Worm (Caenorhabditis elegans) whole organism, L4/young adult: ENCODE measurements around the gene pgp-9.

ENCODE experiments used
- W03F9.2 ChIP-seq: fragments of 150-350 bp; optimal IDR thresholded peaks from 2 replicates; lab custom pipeline; 2014; ENCODE audit warnings: missing biosample characterization, missing genetic modification characterization
- dao-5 ChIP-seq: sonication (generic microtip); optimal IDR thresholded peaks from 2 replicates; lab custom pipeline; 2016; ENCODE audit warnings: missing genotype, missing genetic modification characterization, moderate library complexity, missing compliant biosample characterization
- him-1 ChIP-seq: sonication (generic microtip); optimal IDR thresholded peaks from 2 replicates; lab custom pipeline; 2016; ENCODE audit warnings: missing genotype, missing genetic modification reagents, missing genetic modification characterization, missing compliant biosample characterization

The pgp-9 gene

ce11 chrV:17755592-17755991, at the start of gene pgp-9:
Gene pgp-9 (plus strand): TSS chrV:17755892.
- TF ChIP-seq dao-5: no peak
- no peak for TF ChIP-seq W03F9.2
- TF ChIP-seq him-1 (tag; lab: Kevin White, UChicago): no peak

- no peak for TF ChIP-seq him-1 (tag; lab: Kevin White, UChicago)
- TF ChIP-seq W03F9.2: no peak
- no peak for TF ChIP-seq dao-5
Observed at ce11 chrV:17706217-17706806, 49.4 kb upstream of the pgp-9 start.

ce11 chrV:17707022-17707421, 48.7 kb upstream of the pgp-9 start, which contains the start of gene srh-31:
Gene srh-31 (plus strand): TSS chrV:17707322.
- TF ChIP-seq dao-5 (no peak), him-1 (tag; lab: Kevin White, UChicago) (no peak), W03F9.2 (no peak)

ce11 chrV:17712349-17712748, 43.3 kb upstream of the pgp-9 start:
- TF ChIP-seq dao-5: no peak
- no peak for TF ChIP-seq him-1 (tag; lab: Kevin White, UChicago)
- TF ChIP-seq W03F9.2: no peak

- no peak for TF ChIP-seq W03F9.2
- TF ChIP-seq him-1 (tag; lab: Kevin White, UChicago): no peak
- no peak for TF ChIP-seq dao-5
Observed at ce11 chrV:17714330-17714729, 41.4 kb upstream of the pgp-9 start, which contains the start of gene twk-33. Gene twk-33 (minus strand): TSS chrV:17714377.

ce11 chrV:17718647-17719046, 37.0 kb upstream of the pgp-9 start, which contains the start of gene str-77:
Gene str-77 (plus strand): TSS chrV:17718947.
- TF ChIP-seq dao-5 (no peak), W03F9.2 (no peak), him-1 (tag; lab: Kevin White, UChicago) (no peak)

- no peak for TF ChIP-seq W03F9.2
- no peak for TF ChIP-seq dao-5
- no peak for TF ChIP-seq him-1 (tag; lab: Kevin White, UChicago)
Observed at ce11 chrV:17721709-17722108, 34.0 kb upstream of the pgp-9 start.

ce11 chrV:17722553-17722952, 33.1 kb upstream of the pgp-9 start:
- TF ChIP-seq dao-5 (no peak), him-1 (tag; lab: Kevin White, UChicago) (no peak), W03F9.2 (no peak)

ce11 chrV:17723142-17723781, 32.4 kb upstream of the pgp-9 start:
- TF ChIP-seq W03F9.2 (no peak), dao-5 (no peak), him-1 (tag; lab: Kevin White, UChicago) (no peak)

- no peak for TF ChIP-seq dao-5
- no peak for TF ChIP-seq W03F9.2
- TF ChIP-seq him-1 (tag; lab: Kevin White, UChicago): no peak
Observed at ce11 chrV:17724704-17725103, 31.0 kb upstream of the pgp-9 start, which contains the start of gene fat-5. Gene fat-5 (plus strand): TSS chrV:17725004.

- TF ChIP-seq W03F9.2: no peak
- TF ChIP-seq dao-5: no peak
- TF ChIP-seq him-1 (tag; lab: Kevin White, UChicago): no peak
Observed at ce11 chrV:17728336-17728735, 27.4 kb upstream of the pgp-9 start.

- TF ChIP-seq him-1 (tag; lab: Kevin White, UChicago) (no peak), dao-5 (no peak), W03F9.2 (no peak)
Observed at ce11 chrV:17728757-17729156, 26.9 kb upstream of the pgp-9 start.

ce11 chrV:17732516-17732915, 23.2 kb upstream of the pgp-9 start, which contains the start of gene twk-42:
Gene twk-42 (minus strand): TSS chrV:17732616.
- TF ChIP-seq W03F9.2 (no peak), him-1 (tag; lab: Kevin White, UChicago) (no peak), dao-5 (no peak)

- no peak for TF ChIP-seq W03F9.2
- no peak for TF ChIP-seq him-1 (tag; lab: Kevin White, UChicago)
- TF ChIP-seq dao-5: no peak
Observed at ce11 chrV:17739801-17740200, 15.9 kb upstream of the pgp-9 start, which contains the start of gene cutl-4. Gene cutl-4 (minus strand): TSS chrV:17739901.

ce11 chrV:17743802-17744201, 11.9 kb upstream of the pgp-9 start:
- TF ChIP-seq dao-5 (no peak), him-1 (tag; lab: Kevin White, UChicago) (no peak), W03F9.2 (no peak)
